Fruit fly (Drosophila melanogaster): ENCODE data around the gene sll.

DNA sequence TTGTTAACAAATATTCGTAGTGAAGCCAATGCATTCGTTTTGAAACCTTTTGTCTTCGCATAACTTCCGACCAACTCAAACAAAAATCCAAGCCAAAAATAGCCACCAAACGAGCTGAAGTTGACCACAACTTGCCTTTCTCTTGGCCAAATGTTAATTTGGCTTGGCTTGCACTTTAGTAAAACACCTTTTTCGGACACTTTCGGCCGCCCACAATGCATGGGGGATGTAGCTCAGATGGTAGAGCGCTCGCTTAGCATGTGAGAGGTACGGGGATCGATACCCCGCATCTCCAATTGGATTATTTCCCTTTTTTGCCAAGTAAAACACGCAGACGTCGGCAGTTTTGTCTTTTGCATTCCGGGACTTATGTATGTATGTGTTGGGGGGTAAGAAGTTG, 51.0 kb downstream of the sll start:
- no peak for TF ChIP-seq CG11902 (GFP tag; optimal IDR thresholded peaks at IDR 0.05)
- TF ChIP-seq OdsH (GFP tag; optimal IDR thresholded peaks at IDR 0.05) = no peak
- no peak for TF ChIP-seq CG15336 (GFP tag; IDR thresholded peaks at IDR 0.05)
- TF ChIP-seq Lpt (GFP tag; optimal IDR thresholded peaks at IDR 0.05) = no peak
- no peak for TF ChIP-seq Met (GFP tag; optimal IDR thresholded peaks at IDR 0.05)
- no peak for TF ChIP-seq Gug (GFP tag; IDR thresholded peaks at IDR 0.05)
- TF ChIP-seq CG3032 (tag; optimal IDR thresholded peaks at IDR 0.05) = no peak
- TF ChIP-seq net (GFP tag; optimal IDR thresholded peaks at IDR 0.05) = no peak
- no peak for TF ChIP-seq fkh (GFP tag; optimal IDR thresholded peaks at IDR 0.05)
- no peak for TF ChIP-seq CG9139 (GFP tag; optimal IDR thresholded peaks at IDR 0.05)
